Worm (Caenorhabditis elegans) whole organism, L4/young adult: ENCODE results near the gene Y17G7B.3.

Experiments used
- W03F9.2 ChIP-seq: fragments of 150-350 bp; optimal IDR thresholded peaks from 2 replicates; lab custom pipeline; 2014; ENCODE audit warnings: missing biosample characterization, missing genetic modification characterization
- dao-5 ChIP-seq: sonication (generic microtip); optimal IDR thresholded peaks from 2 replicates; lab custom pipeline; 2016; ENCODE audit warnings: missing genotype, missing genetic modification characterization, moderate library complexity, missing compliant biosample characterization

DNA sequence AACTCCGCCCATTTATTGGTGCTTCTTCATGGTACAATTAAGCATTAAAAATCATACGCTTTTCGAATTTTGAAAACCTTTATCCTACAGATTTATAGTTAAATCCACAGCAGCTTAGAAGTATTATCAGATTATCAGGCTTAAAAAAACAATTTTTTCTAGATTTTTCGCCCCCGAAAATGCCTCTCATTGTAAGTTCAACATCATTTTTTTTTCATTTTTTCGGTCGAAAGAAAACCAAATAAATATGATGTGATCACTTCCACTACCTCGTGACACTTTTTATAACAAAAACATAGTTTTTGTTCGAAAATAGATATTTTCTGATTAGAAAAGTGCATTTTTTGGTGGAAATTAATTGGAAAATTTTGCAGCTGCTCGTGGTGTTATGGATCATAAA is 52.3 kb downstream of the Y17G7B.3 start:
- TF ChIP-seq W03F9.2 (tag; lab: Kevin White, UChicago) (no peak), dao-5 (tag; lab: Kevin White, UChicago) (no peak)
